Worm (Caenorhabditis elegans): ENCODE results near the gene malt-1.

DNA sequence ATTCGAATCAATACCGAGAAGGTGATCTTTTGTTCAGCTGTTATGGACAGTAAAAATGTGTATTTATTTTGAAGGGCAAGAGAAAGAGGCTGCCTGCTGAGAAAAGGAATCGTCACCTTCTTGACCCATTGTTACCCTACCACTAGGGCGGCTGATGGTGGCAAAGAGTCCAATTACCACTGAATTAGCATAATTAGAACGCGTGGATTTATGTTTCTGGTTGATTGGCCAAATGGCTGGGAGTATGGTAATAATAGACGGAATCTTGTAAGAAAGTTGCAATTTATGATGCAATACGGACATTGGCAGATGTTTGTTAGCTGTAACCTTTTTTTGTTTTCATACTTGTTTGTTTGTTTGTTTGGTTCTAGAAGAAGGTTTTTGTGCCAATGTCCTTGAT lies 11.2 kb downstream of the malt-1 start:
- TF ChIP-seq nhr-129 (tag; optimal IDR thresholded peaks at IDR 0.05) (no peak), ama-1 (optimal IDR thresholded peaks at IDR 0.05) (no peak), unc-39 (tag; optimal IDR thresholded peaks at IDR 0.05) (no peak), skn-1 (tag; optimal IDR thresholded peaks at IDR 0.05) (no peak), aly-2 (tag; optimal IDR thresholded peaks at IDR 0.05) (no peak), ztf-11 (tag; optimal IDR thresholded peaks at IDR 0.05) (no peak), ceh-82 (tag; optimal IDR thresholded peaks at IDR 0.05) (no peak), sem-4 (tag; optimal IDR thresholded peaks at IDR 0.05) (no peak), mdl-1 (tag; optimal IDR thresholded peaks at IDR 0.05) (no peak), crh-2 (tag; optimal IDR thresholded peaks at IDR 0.05) (no peak), mab-5 (tag; optimal IDR thresholded peaks at IDR 0.05) (no peak), lsy-2 (tag; optimal IDR thresholded peaks at IDR 0.05) (no peak)

All from whole organism, L2 larva.